Fruit fly (Drosophila melanogaster) whole organism, pupa: ENCODE data around the gene CG33271.

Experiments
- CG10348 ChIP-seq: fragments of 200-800 bp; sonication (Bioruptor generic); IDR thresholded peaks from 2 replicates; pipeline ENCODE4 v1.3.6; 2022; ENCODE audit warnings: missing biosample characterization, missing genetic modification characterization
- CG12605 ChIP-seq: fragments of 200-800 bp; sonication (Bioruptor generic); IDR thresholded peaks from 2 replicates; pipeline ENCODE4 v1.3.6; 2022; ENCODE audit warnings: missing biosample characterization, missing genetic modification characterization
- CG13204 ChIP-seq: fragments of 200-800 bp; sonication (Bioruptor generic); optimal IDR thresholded peaks from 2 replicates; lab custom pipeline; 2018; ENCODE audit warnings: missing biosample characterization, mild to moderate bottlenecking, missing genetic modification characterization, moderate library complexity
- CG14655 ChIP-seq: fragments of 200-800 bp; sonication (Bioruptor generic); optimal IDR thresholded peaks from 3 replicates; lab custom pipeline; 2017; ENCODE audit warnings: mild to moderate bottlenecking, missing biosample characterization, missing genetic modification reagents, missing genetic modification characterization
- CG15710 ChIP-seq: fragments of 200-800 bp; sonication (Bioruptor generic); optimal IDR thresholded peaks from 2 replicates; lab custom pipeline; 2018; ENCODE audit warnings: missing biosample characterization, mild to moderate bottlenecking, missing genetic modification characterization, moderate library complexity
- CG17806 ChIP-seq: fragments of 200-800 bp; sonication (Bioruptor generic); optimal IDR thresholded peaks from 2 replicates; lab custom pipeline; 2018; ENCODE audit warnings: missing biosample characterization, mild to moderate bottlenecking, missing genetic modification characterization, moderate library complexity
- CG32121 ChIP-seq: fragments of 200-800 bp; sonication (Bioruptor generic); IDR thresholded peaks from 2 replicates; pipeline ENCODE4 v1.3.6; 2022; ENCODE audit warnings: missing biosample characterization, missing genetic modification characterization
- CG34367 ChIP-seq: fragments of 200-800 bp; sonication (Bioruptor generic); optimal IDR thresholded peaks from 2 replicates; lab custom pipeline; 2018; ENCODE audit warnings: missing biosample characterization, mild to moderate bottlenecking, missing genetic modification characterization
- CG4496 ChIP-seq: fragments of 200-800 bp; sonication (Bioruptor generic); IDR thresholded peaks from 3 replicates; pipeline ENCODE4 v1.3.6; 2022; ENCODE audit warnings: missing biosample characterization, missing genetic modification characterization
- CG8159 ChIP-seq: fragments of 200-800 bp; sonication (Bioruptor generic); optimal IDR thresholded peaks from 3 replicates; lab custom pipeline; 2018; ENCODE audit warnings: missing biosample characterization, mild to moderate bottlenecking, missing genetic modification characterization, moderate library complexity
- CG8301 ChIP-seq: fragments of 200-800 bp; sonication (Bioruptor generic); optimal IDR thresholded peaks from 2 replicates; lab custom pipeline; 2018; ENCODE audit warnings: missing biosample characterization, mild to moderate bottlenecking, missing genetic modification characterization
- CG9948 ChIP-seq: fragments of 200-800 bp; sonication (Bioruptor generic); optimal IDR thresholded peaks from 2 replicates; lab custom pipeline; 2018; ENCODE audit warnings: missing biosample characterization, mild to moderate bottlenecking, missing genetic modification characterization, moderate library complexity
- D1 ChIP-seq: fragments of 200-800 bp; sonication (Bioruptor generic); optimal IDR thresholded peaks from 2 replicates; lab custom pipeline; 2018; ENCODE audit warnings: missing biosample characterization, mild to moderate bottlenecking, missing genetic modification characterization, moderate library complexity
- EcR ChIP-seq: fragments of 200-800 bp; sonication (Bioruptor generic); optimal IDR thresholded peaks from 3 replicates; lab custom pipeline; 2019; ENCODE audit warnings: missing biosample characterization, missing genetic modification characterization, mild to moderate bottlenecking, moderate library complexity, missing genetic modification reagents
- Ets98B ChIP-seq: fragments of 200-800 bp; sonication (Bioruptor generic); IDR thresholded peaks from 2 replicates; pipeline ENCODE4 v1.3.6; 2022; ENCODE audit warnings: missing biosample characterization, missing genetic modification characterization
- Pif1A ChIP-seq: fragments of 200-800 bp; sonication (Bioruptor generic); optimal IDR thresholded peaks from 3 replicates; lab custom pipeline; 2016; ENCODE audit warnings: missing biosample characterization, missing genetic modification characterization
- Pif1B ChIP-seq: fragments of 200-800 bp; sonication (Bioruptor generic); optimal IDR thresholded peaks from 3 replicates; lab custom pipeline; 2016; ENCODE audit warnings: missing biosample characterization, missing genetic modification characterization
- Snoo ChIP-seq: fragments of 200-800 bp; sonication (Bioruptor generic); optimal IDR thresholded peaks from 3 replicates; lab custom pipeline; 2017; ENCODE audit warnings: missing biosample characterization, mild to moderate bottlenecking, missing genetic modification characterization, inconsistent platforms
- fd96Ca ChIP-seq: fragments of 200-800 bp; sonication (Bioruptor generic); IDR thresholded peaks from 3 replicates; pipeline ENCODE4 v1.3.6; 2022; ENCODE audit warnings: missing biosample characterization, missing genetic modification characterization
- gl ChIP-seq: fragments of 200-800 bp; sonication (Bioruptor generic); optimal IDR thresholded peaks from 2 replicates; lab custom pipeline; 2018; ENCODE audit warnings: missing biosample characterization, mild to moderate bottlenecking, missing genetic modification characterization
- rn ChIP-seq: fragments of 200-800 bp; sonication (Bioruptor generic); IDR thresholded peaks from 2 replicates; pipeline ENCODE4 v1.3.6; 2022; ENCODE audit warnings: missing biosample characterization, missing genetic modification characterization

CG33271 gene

dm6 chr3L:11555662-11556460, 21.4 kb downstream of the CG33271 start:
- TF ChIP-seq CG15710 (peak; percentile 54), Pif1B (GFP tag; lab: Kevin White, UChicago) (no peak), CG17806 (tag; lab: Kevin White, UChicago) (peak; percentile 66), Ets98B (GFP tag; lab: Robert Waterston, UW) (peak; percentile 28; the same call in 1 of the 2 replicates), fd96Ca (GFP tag; lab: Robert Waterston, UW) (peak; percentile 69; the same call in 1 of the 3 replicates), EcR (GFP tag; lab: Kevin White, UChicago) (peak; percentile 9), CG4496 (GFP tag; lab: Robert Waterston, UW) (peak; percentile 48; the same call in 1 of the 3 replicates), CG14655 (GFP tag; lab: Kevin White, UChicago) (peak; percentile 71), gl (peak; percentile 62), rn (no peak), CG8159 (peak; percentile 75), Pif1A (GFP tag; lab: Kevin White, UChicago) (no peak), CG8301 (tag; lab: Kevin White, UChicago) (peak; percentile 82), Snoo (tag; lab: Kevin White, UChicago) (no peak), CG34367 (tag; lab: Kevin White, UChicago) (peak; percentile 28), CG13204 (GFP tag; lab: Kevin White, UChicago) (peak; percentile 55), CG9948 (tag; lab: Kevin White, UChicago) (peak; percentile 73), CG32121 (GFP tag; lab: Robert Waterston, UW) (peak; percentile 75), CG10348 (GFP tag; lab: Robert Waterston, UW) (no peak), CG12605 (peak; percentile 47; the same call in 1 of the 2 replicates), D1 (tag; lab: Kevin White, UChicago) (peak; percentile 17)

dm6 chr3L:11554796-11555195, 22.5 kb downstream of the CG33271 start:
- no peak for TF ChIP-seq CG12605
- no peak for TF ChIP-seq rn
- TF ChIP-seq EcR (GFP tag; lab: Kevin White, UChicago) = no peak
- no peak for TF ChIP-seq CG13204 (GFP tag; lab: Kevin White, UChicago)
- no peak for TF ChIP-seq D1 (tag; lab: Kevin White, UChicago)
- no peak for TF ChIP-seq CG8301 (tag; lab: Kevin White, UChicago)
- no peak for TF ChIP-seq CG14655 (GFP tag; lab: Kevin White, UChicago)
- TF ChIP-seq CG8159 = no peak
- no peak for TF ChIP-seq CG34367 (tag; lab: Kevin White, UChicago)
- no peak; the same call in 1 of the 2 replicates for TF ChIP-seq Ets98B (GFP tag; lab: Robert Waterston, UW)
- no peak for TF ChIP-seq Snoo (tag; lab: Kevin White, UChicago)
- no peak for TF ChIP-seq CG15710
- no peak for TF ChIP-seq CG4496 (GFP tag; lab: Robert Waterston, UW)
- no peak for TF ChIP-seq CG9948 (tag; lab: Kevin White, UChicago)
- no peak for TF ChIP-seq Pif1B (GFP tag; lab: Kevin White, UChicago)
- TF ChIP-seq fd96Ca (GFP tag; lab: Robert Waterston, UW) = no peak
- no peak for TF ChIP-seq gl
- TF ChIP-seq, all 21 proteins: peak for 0

dm6 chr3L:11554338-11554737, 23.0 kb downstream of the CG33271 start:
- TF ChIP-seq CG9948 (tag; lab: Kevin White, UChicago) = peak; percentile 55
- TF ChIP-seq EcR (GFP tag; lab: Kevin White, UChicago) = no peak
- no peak for TF ChIP-seq fd96Ca (GFP tag; lab: Robert Waterston, UW)
- TF ChIP-seq CG13204 (GFP tag; lab: Kevin White, UChicago) = no peak
- peak; percentile 54 for TF ChIP-seq CG34367 (tag; lab: Kevin White, UChicago)
- peak; percentile 41 for TF ChIP-seq rn
- peak; percentile 53; the same call in 1 of the 2 replicates for TF ChIP-seq Ets98B (GFP tag; lab: Robert Waterston, UW)
- TF ChIP-seq Snoo (tag; lab: Kevin White, UChicago) = peak; percentile 49
- TF ChIP-seq CG10348 (GFP tag; lab: Robert Waterston, UW) = no peak
- peak; percentile 73 for TF ChIP-seq CG17806 (tag; lab: Kevin White, UChicago)
- TF ChIP-seq CG12605 = peak; percentile 49
- TF ChIP-seq CG8159 = peak; percentile 81
- TF ChIP-seq D1 (tag; lab: Kevin White, UChicago) = no peak
- TF ChIP-seq Pif1B (GFP tag; lab: Kevin White, UChicago) = peak; percentile 56
- peak; percentile 49 for TF ChIP-seq Pif1A (GFP tag; lab: Kevin White, UChicago)
- TF ChIP-seq CG15710 = peak; percentile 71
- peak; percentile 61; the same call in 2 of the 3 replicates for TF ChIP-seq CG4496 (GFP tag; lab: Robert Waterston, UW)
- TF ChIP-seq gl = peak; percentile 27
- peak; percentile 68 for TF ChIP-seq CG8301 (tag; lab: Kevin White, UChicago)
- peak; percentile 79 for TF ChIP-seq CG14655 (GFP tag; lab: Kevin White, UChicago)
- peak; percentile 56 for TF ChIP-seq CG32121 (GFP tag; lab: Robert Waterston, UW)

- no peak for TF ChIP-seq CG12605
- TF ChIP-seq Pif1A (GFP tag; lab: Kevin White, UChicago) = no peak
- no peak for TF ChIP-seq EcR (GFP tag; lab: Kevin White, UChicago)
- TF ChIP-seq CG14655 (GFP tag; lab: Kevin White, UChicago) = no peak
- no peak for TF ChIP-seq Pif1B (GFP tag; lab: Kevin White, UChicago)
- no peak for TF ChIP-seq CG9948 (tag; lab: Kevin White, UChicago)
- TF ChIP-seq Snoo (tag; lab: Kevin White, UChicago) = no peak
Observed at dm6 chr3L:11553672-11554068, 23.6 kb downstream of the CG33271 start.
